Worm (Caenorhabditis elegans): ENCODE measurements around the gene C53A5.13.

- TF ChIP-seq hlh-1 (tag; optimal IDR thresholded peaks at IDR 0.05), result no peak
- TF ChIP-seq unc-62 (GFP tag; optimal IDR thresholded peaks at IDR 0.05), result no peak
- no peak for TF ChIP-seq unc-120 (tag; optimal IDR thresholded peaks at IDR 0.05; ENCODE audit: poor library complexity, severe bottlenecking)
- no peak for TF ChIP-seq elt-1 (tag; optimal IDR thresholded peaks at IDR 0.05; ENCODE audit: borderline replicate concordance, insufficient read depth)
- TF ChIP-seq ham-2 (GFP tag; optimal IDR thresholded peaks at IDR 0.05), result no peak
- no peak for TF ChIP-seq lin-13 (tag; optimal IDR thresholded peaks at IDR 0.05)
- TF ChIP-seq M03D4.4 (tag; optimal IDR thresholded peaks at IDR 0.05), result no peak
- TF ChIP-seq mls-2 (tag; optimal IDR thresholded peaks at IDR 0.05), result no peak
- TF ChIP-seq ztf-11 (tag; optimal IDR thresholded peaks at IDR 0.05), result no peak
These were observed 47.4 kb downstream of the C53A5.13 start for ce11 chrV:14594103-14594502.
